Fruit fly (Drosophila melanogaster) whole organism, wandering third instar larva: ENCODE measurements around the gene CG13313.

Source experiments
- Abd-B ChIP-seq: fragments of >200 bp; optimal IDR thresholded peaks from 2 replicates; lab custom pipeline; 2017; ENCODE audit warnings: missing biosample characterization, missing genetic modification characterization
- CG32264 ChIP-seq: fragments of 200-800 bp; sonication (Bioruptor generic); optimal IDR thresholded peaks from 2 replicates; lab custom pipeline; 2016; ENCODE audit warnings: missing biosample characterization, missing genetic modification characterization
- CG9705 ChIP-seq: fragments of 200-800 bp; sonication (Bioruptor generic); optimal IDR thresholded peaks from 2 replicates; lab custom pipeline; 2018; ENCODE audit warnings: missing biosample characterization, mild to moderate bottlenecking, missing genetic modification characterization
- CrebA ChIP-seq: fragments of 200-800 bp; sonication (Bioruptor generic); optimal IDR thresholded peaks from 2 replicates; lab custom pipeline; 2016; ENCODE audit warnings: missing biosample characterization, mild to moderate bottlenecking, missing genetic modification characterization, borderline replicate concordance
- Dfd ChIP-seq: fragments of >200 bp; optimal IDR thresholded peaks from 2 replicates; lab custom pipeline; 2017; ENCODE audit warnings: missing biosample characterization, missing genetic modification characterization
- GATAd ChIP-seq: sonication (Bioruptor generic); optimal IDR thresholded peaks from 2 replicates; lab custom pipeline; 2016; ENCODE audit warnings: missing biosample characterization, missing genetic modification characterization
- HLH106 ChIP-seq: fragments of 200-800 bp; optimal IDR thresholded peaks from 3 replicates; lab custom pipeline; 2019; ENCODE audit warnings: missing biosample characterization, mild to moderate bottlenecking, missing genetic modification characterization, moderate library complexity
- Hnf4 ChIP-seq: fragments of 200-800 bp; sonication (Bioruptor generic); optimal IDR thresholded peaks from 2 replicates; lab custom pipeline; 2016; ENCODE audit warnings: missing biosample characterization, mild to moderate bottlenecking, missing genetic modification characterization
- Hr78 ChIP-seq: fragments of >200 bp; optimal IDR thresholded peaks from 2 replicates; lab custom pipeline; 2017; ENCODE audit warnings: missing biosample characterization, missing genetic modification characterization
- Hr83 ChIP-seq: fragments of 200-300 bp; sonication (Bioruptor generic); optimal IDR thresholded peaks from 2 replicates; lab custom pipeline; 2016; ENCODE audit warnings: missing biosample characterization, mild to moderate bottlenecking, missing genetic modification characterization, moderate library complexity; ENCODE audit not compliant: poor library complexity, severe bottlenecking
- Jra ChIP-seq: sonication (Bioruptor generic); optimal IDR thresholded peaks from 2 replicates; lab custom pipeline; 2016; ENCODE audit warnings: missing biosample characterization, missing genetic modification characterization
- Mio ChIP-seq: sonication (Bioruptor generic); optimal IDR thresholded peaks from 2 replicates; lab custom pipeline; 2016; ENCODE audit warnings: missing biosample characterization, missing genetic modification characterization
- Myc ChIP-seq: fragments of >200 bp; optimal IDR thresholded peaks from 2 replicates; lab custom pipeline; 2017
- OdsH ChIP-seq: fragments of 200-800 bp; sonication (Bioruptor generic); optimal IDR thresholded peaks from 2 replicates; lab custom pipeline; 2016; ENCODE audit warnings: missing biosample characterization, mild to moderate bottlenecking, missing genetic modification characterization
- Rel ChIP-seq, 2 experiments: fragments of 200-800 bp; sonication (Bioruptor generic) in 1 of 2; optimal IDR thresholded peaks; 2 replicates in 1 of 2; 3 replicates in 1 of 2; lab custom pipeline; 2016 to 2019; ENCODE audit warnings: mild to moderate bottlenecking in 2 of 2, missing biosample characterization in 2 of 2, missing genetic modification characterization in 2 of 2, moderate library complexity in 1 of 2
- Sp1 ChIP-seq: fragments of 200-800 bp; sonication (Bioruptor generic); optimal IDR thresholded peaks from 3 replicates; lab custom pipeline; 2019; ENCODE audit warnings: missing biosample characterization, mild to moderate bottlenecking, missing genetic modification characterization, moderate library complexity
- br ChIP-seq: fragments of 200-800 bp; sonication (Bioruptor generic); optimal IDR thresholded peaks from 2 replicates; lab custom pipeline; 2016; ENCODE audit warnings: missing biosample characterization, missing genetic modification characterization
- brk ChIP-seq: fragments of 200-800 bp; sonication (Bioruptor generic); optimal IDR thresholded peaks from 2 replicates; lab custom pipeline; 2016; ENCODE audit warnings: missing biosample characterization, mild to moderate bottlenecking, missing genetic modification characterization
- dl ChIP-seq, 2 experiments: fragments of 175-275, 200-275 bp in 1 of 2; fragments of 200-275 bp in 1 of 2; sonication (Bioruptor generic); optimal IDR thresholded peaks; lab custom pipeline; 2018; ENCODE audit warnings: mild to moderate bottlenecking in 2 of 2, missing biosample characterization in 2 of 2, missing genetic modification characterization in 2 of 2, moderate library complexity in 2 of 2; ENCODE audit not compliant: partially characterized antibody in 2 of 2, insufficient read depth in 1 of 2
- dsf ChIP-seq: sonication (Bioruptor generic); optimal IDR thresholded peaks from 2 replicates; lab custom pipeline; 2016; ENCODE audit warnings: missing biosample characterization, missing genetic modification characterization, borderline replicate concordance
- ey ChIP-seq: fragments of 200-800 bp; sonication (Bioruptor generic); optimal IDR thresholded peaks from 2 replicates; lab custom pipeline; 2016; ENCODE audit warnings: missing biosample characterization, missing genetic modification characterization
- foxo ChIP-seq, 2 experiments: fragments of 200-800 bp; sonication (Bioruptor generic); optimal IDR thresholded peaks; 2 replicates in 1 of 2; 3 replicates in 1 of 2; lab custom pipeline; 2016 to 2017; ENCODE audit warnings: missing biosample characterization in 2 of 2, missing genetic modification characterization in 2 of 2
- fru ChIP-seq: fragments of 200-800 bp; sonication (Bioruptor generic); optimal IDR thresholded peaks from 3 replicates; lab custom pipeline; 2016; ENCODE audit warnings: missing biosample characterization, mild to moderate bottlenecking, missing genetic modification characterization
- h ChIP-seq: fragments of 200-800 bp; sonication (Bioruptor generic); optimal IDR thresholded peaks from 3 replicates; lab custom pipeline; 2016; ENCODE audit warnings: missing biosample characterization, mild to moderate bottlenecking, missing genetic modification characterization
- jim ChIP-seq: fragments of 175-275, 200-325 bp; sonication (Bioruptor generic); optimal IDR thresholded peaks from 2 replicates; lab custom pipeline; 2016; ENCODE audit warnings: missing biosample characterization, mild to moderate bottlenecking, missing genetic modification characterization
- lola ChIP-seq: fragments of >200 bp; optimal IDR thresholded peaks from 2 replicates; lab custom pipeline; 2017; ENCODE audit warnings: missing biosample characterization, missing genetic modification characterization
- pan ChIP-seq: fragments of >200 bp; optimal IDR thresholded peaks from 2 replicates; lab custom pipeline; 2017
- psq ChIP-seq: fragments of 200-800 bp; sonication (Bioruptor generic); optimal IDR thresholded peaks from 3 replicates; lab custom pipeline; 2017; ENCODE audit warnings: missing biosample characterization, mild to moderate bottlenecking, missing genetic modification characterization, moderate library complexity
- rgr ChIP-seq: fragments of 200-800 bp; sonication (Bioruptor generic); optimal IDR thresholded peaks from 3 replicates; lab custom pipeline; 2016; ENCODE audit warnings: missing biosample characterization, mild to moderate bottlenecking, missing genetic modification characterization
- sage ChIP-seq: fragments of 200-800 bp; sonication (Bioruptor generic); optimal IDR thresholded peaks from 2 replicates; lab custom pipeline; 2016; ENCODE audit warnings: missing biosample characterization, mild to moderate bottlenecking, missing genetic modification characterization
- sv ChIP-seq: fragments of 200-800 bp; sonication (Bioruptor generic); optimal IDR thresholded peaks from 3 replicates; lab custom pipeline; 2016; ENCODE audit warnings: missing biosample characterization, missing genetic modification characterization
- usp ChIP-seq: fragments of >200 bp; optimal IDR thresholded peaks from 2 replicates; lab custom pipeline; 2017; ENCODE audit warnings: missing biosample characterization, missing genetic modification characterization
- woc ChIP-seq: sonication (Bioruptor generic); optimal IDR thresholded peaks from 2 replicates; lab custom pipeline; 2016; ENCODE audit warnings: missing biosample characterization, mild to moderate bottlenecking, missing genetic modification characterization

CG13313 gene

dm6 chr3L:8949823-8950222, 8.8 kb upstream of the CG13313 start:
- TF ChIP-seq Dfd (peak; percentile 57), dl (GFP tag; optimal IDR thresholded peaks at IDR 0.05; lab: Kevin White, UChicago; ENCODE audit: insufficient read depth in 1 of 2, partially characterized antibody in 2 of 2) (no peak), pan (lab: Kevin White, UChicago) (no peak)

dm6 chr3L:8950955-8951354, 7.7 kb upstream of the CG13313 start:
- TF ChIP-seq GATAd (GFP tag; lab: Kevin White, UChicago) (no peak), jim (GFP tag; lab: Kevin White, UChicago) (no peak), OdsH (no peak), dl (GFP tag; optimal IDR thresholded peaks at IDR 0.05; lab: Kevin White, UChicago; ENCODE audit: insufficient read depth in 1 of 2, partially characterized antibody in 2 of 2) (no peak), Mio (GFP tag; lab: Kevin White, UChicago) (no peak), CG32264 (GFP tag; lab: Kevin White, UChicago) (no peak), Sp1 (GFP tag; lab: Kevin White, UChicago) (no peak), Dfd (no peak), Hr78 (GFP tag; lab: Kevin White, UChicago) (no peak), fru (GFP tag; lab: Kevin White, UChicago) (no peak), usp (GFP tag; lab: Kevin White, UChicago) (no peak), pan (lab: Kevin White, UChicago) (no peak), Rel (GFP tag; optimal IDR thresholded peaks at IDR 0.05; lab: Kevin White, UChicago) (no peak), Rel (tag; optimal IDR thresholded peaks at IDR 0.05; lab: Kevin White, UChicago) (no peak), HLH106 (tag; lab: Kevin White, UChicago) (no peak), CrebA (GFP tag; lab: Kevin White, UChicago) (no peak), br (GFP tag; lab: Kevin White, UChicago) (no peak), CG9705 (GFP tag; lab: Kevin White, UChicago) (no peak)

DNA sequence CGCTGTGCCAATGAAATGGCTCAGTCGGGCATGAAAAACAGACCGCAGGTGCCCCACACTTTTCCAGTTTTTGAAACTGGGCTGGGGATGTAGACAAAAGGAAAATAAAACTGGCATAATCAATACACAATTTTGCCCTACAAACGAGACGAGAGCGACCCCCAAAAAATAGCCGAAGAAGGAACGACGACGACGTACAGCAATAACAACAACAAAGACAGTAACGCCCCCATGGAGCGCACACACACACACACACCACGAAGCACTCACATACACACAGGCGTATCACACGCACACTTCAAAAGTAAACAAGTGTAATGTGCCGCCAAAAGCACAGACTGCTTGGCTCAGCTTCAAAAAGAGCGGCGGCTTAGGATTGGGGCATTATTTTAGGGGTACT, 7.2 kb upstream of the CG13313 start:
- no peak for TF ChIP-seq Hnf4
- peak; percentile 1 for TF ChIP-seq Hr83 (GFP tag; lab: Kevin White, UChicago)
- TF ChIP-seq, all 38 proteins: peak for 1

dm6 chr3L:8952549-8953198, 6.0 kb upstream of the CG13313 start:
- TF ChIP-seq Mio (GFP tag; lab: Kevin White, UChicago), result no peak
- TF ChIP-seq pan (lab: Kevin White, UChicago), result no peak
- no peak for TF ChIP-seq Rel (GFP tag; optimal IDR thresholded peaks at IDR 0.05; lab: Kevin White, UChicago)
- TF ChIP-seq Rel (tag; optimal IDR thresholded peaks at IDR 0.05; lab: Kevin White, UChicago), result no peak
- TF ChIP-seq Jra (GFP tag; lab: Kevin White, UChicago), result no peak
- TF ChIP-seq Hnf4, result no peak
- no peak for TF ChIP-seq lola (GFP tag; lab: Kevin White, UChicago)
- TF ChIP-seq GATAd (GFP tag; lab: Kevin White, UChicago), result no peak
- no peak for TF ChIP-seq Hr78 (GFP tag; lab: Kevin White, UChicago)
- TF ChIP-seq brk (GFP tag; lab: Kevin White, UChicago), result no peak
- TF ChIP-seq Abd-B (GFP tag; lab: Kevin White, UChicago), result no peak
- TF ChIP-seq br (GFP tag; lab: Kevin White, UChicago), result no peak
- no peak for TF ChIP-seq h (GFP tag; lab: Kevin White, UChicago)
- TF ChIP-seq psq (GFP tag; lab: Kevin White, UChicago), result no peak
- no peak for TF ChIP-seq CrebA (GFP tag; lab: Kevin White, UChicago)
- TF ChIP-seq Hr83 (GFP tag; lab: Kevin White, UChicago), result no peak
- TF ChIP-seq CG9705 (GFP tag; lab: Kevin White, UChicago), result no peak
- TF ChIP-seq sv (GFP tag; lab: Kevin White, UChicago), result no peak

- TF ChIP-seq Jra (GFP tag; lab: Kevin White, UChicago) (no peak), usp (GFP tag; lab: Kevin White, UChicago) (no peak), Dfd (no peak), foxo (GFP tag; optimal IDR thresholded peaks at IDR 0.05; lab: Kevin White, UChicago) (peak in 1 of 2 experiments; percentile 62), sage (GFP tag; lab: Kevin White, UChicago) (no peak), psq (GFP tag; lab: Kevin White, UChicago) (no peak), dsf (GFP tag; lab: Kevin White, UChicago) (no peak), HLH106 (tag; lab: Kevin White, UChicago) (peak; percentile 66), Hr83 (GFP tag; lab: Kevin White, UChicago) (no peak), CrebA (GFP tag; lab: Kevin White, UChicago) (no peak), OdsH (peak; percentile 15), dl (GFP tag; optimal IDR thresholded peaks at IDR 0.05; lab: Kevin White, UChicago; ENCODE audit: insufficient read depth in 1 of 2, partially characterized antibody in 2 of 2) (no peak), CG9705 (GFP tag; lab: Kevin White, UChicago) (no peak), Rel (GFP tag; optimal IDR thresholded peaks at IDR 0.05; lab: Kevin White, UChicago) (no peak), Rel (tag; optimal IDR thresholded peaks at IDR 0.05; lab: Kevin White, UChicago) (no peak), woc (peak; percentile 65), ey (peak; percentile 36), lola (GFP tag; lab: Kevin White, UChicago) (no peak), rgr (GFP tag; lab: Kevin White, UChicago) (peak; percentile 32), sv (GFP tag; lab: Kevin White, UChicago) (peak; percentile 12), h (GFP tag; lab: Kevin White, UChicago) (peak; percentile 56), CG32264 (GFP tag; lab: Kevin White, UChicago) (no peak), GATAd (GFP tag; lab: Kevin White, UChicago) (no peak), Myc (no peak), brk (GFP tag; lab: Kevin White, UChicago) (no peak), Hr78 (GFP tag; lab: Kevin White, UChicago) (no peak), Sp1 (GFP tag; lab: Kevin White, UChicago) (peak; percentile 61), jim (GFP tag; lab: Kevin White, UChicago) (no peak)
Measured at dm6 chr3L:8953199-8953956, 5.3 kb upstream of the CG13313 start.
